Fruit fly (Drosophila melanogaster): ENCODE data around the gene CG33272.

Gene CG33272

dm6 chr3L:11550359-11551056 lies 40.1 kb upstream of the CG33272 start (continued):
- TF ChIP-seq Rfx (GFP tag; IDR thresholded peaks at IDR 0.05): peak; percentile 59
- peak; percentile 21; the same call in 1 of the 2 replicates for TF ChIP-seq Adf1 (GFP tag; IDR thresholded peaks at IDR 0.05)
- TF ChIP-seq dysf (GFP tag; IDR thresholded peaks at IDR 0.05): peak; percentile 12; the same call in 1 of the 3 replicates
- TF ChIP-seq ERR (GFP tag; optimal IDR thresholded peaks at IDR 0.05): peak; percentile 30
- TF ChIP-seq chinmo (GFP tag; IDR thresholded peaks at IDR 0.05; ENCODE audit: partially characterized antibody): peak; percentile 93
- TF ChIP-seq Side (GFP tag; optimal IDR thresholded peaks at IDR 0.05): no peak
- TF ChIP-seq Hmr (GFP tag; optimal IDR thresholded peaks at IDR 0.05): peak; percentile 46
- TF ChIP-seq sens (GFP tag): peak; percentile 39
- TF ChIP-seq Trl (optimal IDR thresholded peaks at IDR 0.05): no peak
- TF ChIP-seq Trl (GFP tag; optimal IDR thresholded peaks at IDR 0.05): no peak
- TF ChIP-seq Eip74EF (GFP tag; optimal IDR thresholded peaks at IDR 0.05): peak in 1 of 2 experiments; percentile 69
- TF ChIP-seq Rx (GFP tag; IDR thresholded peaks at IDR 0.05): no peak
- peak; percentile 7; the same call in 1 of the 2 replicates for TF ChIP-seq E2f1 (GFP tag; IDR thresholded peaks at IDR 0.05)
- peak; percentile 89 for TF ChIP-seq Med (GFP tag)
- peak; percentile 34 for TF ChIP-seq caup (GFP tag; optimal IDR thresholded peaks at IDR 0.05; ENCODE audit: severe bottlenecking)
- TF ChIP-seq lmd (GFP tag; IDR thresholded peaks at IDR 0.05): no peak; the same call in 1 of the 2 replicates
- no peak for TF ChIP-seq Neu2 (GFP tag; optimal IDR thresholded peaks at IDR 0.05; ENCODE audit: borderline replicate concordance)
- TF ChIP-seq Dbx (GFP tag; IDR thresholded peaks at IDR 0.05): 0 out of 3 replicates have a peak, but pooled peaks have one; percentile 40
- no peak for TF ChIP-seq Antp (GFP tag; optimal IDR thresholded peaks at IDR 0.05)
- no peak for TF ChIP-seq MTF-1 (GFP tag; optimal IDR thresholded peaks at IDR 0.05; ENCODE audit: borderline replicate concordance)
- TF ChIP-seq chif (GFP tag; optimal IDR thresholded peaks at IDR 0.05): no peak

dm6 chr3L:11549432-11549831 lies 39.0 kb upstream of the CG33272 start:
- TF ChIP-seq ci (GFP tag; IDR thresholded peaks at IDR 0.05) (0 out of 3 replicates have a peak, but pooled peaks have one; percentile 24), Drgx (GFP tag; IDR thresholded peaks at IDR 0.05) (0 out of 2 replicates have a peak, but pooled peaks have one; percentile 28), YL-1 (GFP tag; optimal IDR thresholded peaks at IDR 0.05) (no peak), fu2 (GFP tag; optimal IDR thresholded peaks at IDR 0.05) (no peak), sisA (GFP tag; IDR thresholded peaks at IDR 0.05) (no peak), da (GFP tag; optimal IDR thresholded peaks at IDR 0.05) (no peak), Hr39 (optimal IDR thresholded peaks at IDR 0.05) (peak; percentile 74)

dm6 chr3L:11548009-11548408 lies 37.6 kb upstream of the CG33272 start:
- TF ChIP-seq Med (GFP tag) (peak; percentile 16), so (GFP tag; IDR thresholded peaks at IDR 0.05) (0 out of 3 replicates have a peak, but pooled peaks have one; percentile 60), ara (GFP tag; IDR thresholded peaks at IDR 0.05) (peak; percentile 25; the same call in 1 of the 2 replicates), CG8478 (optimal IDR thresholded peaks at IDR 0.05) (no peak), gro (GFP tag; optimal IDR thresholded peaks at IDR 0.05) (no peak), ftz-f1 (GFP tag; optimal IDR thresholded peaks at IDR 0.05) (no peak), Lim3 (GFP tag; IDR thresholded peaks at IDR 0.05) (no peak), seq (GFP tag; IDR thresholded peaks at IDR 0.05) (no peak), Ets65A (GFP tag) (peak; percentile 52), Awh (GFP tag; IDR thresholded peaks at IDR 0.05) (peak; percentile 18; the same call in 1 of the 2 replicates), lov (optimal IDR thresholded peaks at IDR 0.05) (no peak), lov (GFP tag; IDR thresholded peaks at IDR 0.05) (0 out of 3 replicates have a peak, but pooled peaks have one; percentile 33), crol (GFP tag; IDR thresholded peaks at IDR 0.05) (peak; percentile 27; the same call in 1 of the 2 replicates), jing (GFP tag; optimal IDR thresholded peaks at IDR 0.05) (no peak), CG8944 (GFP tag; optimal IDR thresholded peaks at IDR 0.05) (no peak)
